Worm (Caenorhabditis elegans): Measurements from ENCODE around the gene Y53G8AM.6.

Gene Y53G8AM.6

ce11 chrIII:3279304-3279703 is 19.7 kb upstream of the Y53G8AM.6 start (continued):
- TF ChIP-seq lin-40 (tag; optimal IDR thresholded peaks at IDR 0.05): peak; percentile 88
- TF ChIP-seq T07F8.4 (tag; optimal IDR thresholded peaks at IDR 0.05): no peak
- TF ChIP-seq snpc-1.3 (tag; optimal IDR thresholded peaks at IDR 0.05; ENCODE audit: insufficient read depth): no peak
- peak; percentile 14 for TF ChIP-seq nhr-80 (tag; optimal IDR thresholded peaks at IDR 0.05)
- no peak for TF ChIP-seq nhr-179 (tag; optimal IDR thresholded peaks at IDR 0.05)
- TF ChIP-seq ekl-4 (GFP tag; IDR thresholded peaks at IDR 0.05): 0 out of 2 replicates have a peak, but pooled peaks have one; percentile 59
- TF ChIP-seq hlh-26 (GFP tag; conservative IDR thresholded peaks at IDR 0.05): no peak
- no peak for TF ChIP-seq F55B11.4 (tag; optimal IDR thresholded peaks at IDR 0.05; ENCODE audit: borderline replicate concordance, insufficient read depth)
- TF ChIP-seq somi-1 (GFP tag; optimal IDR thresholded peaks at IDR 0.05): peak; percentile 84
- TF ChIP-seq ZK185.1 (tag; optimal IDR thresholded peaks at IDR 0.05; ENCODE audit: poor library complexity, severe bottlenecking): no peak
- TF ChIP-seq D2030.7 (GFP tag; IDR thresholded peaks at IDR 0.05): no peak
- TF ChIP-seq ztf-26 (tag; optimal IDR thresholded peaks at IDR 0.05): peak; percentile 91
- no peak for TF ChIP-seq ztf-18 (tag; optimal IDR thresholded peaks at IDR 0.05)
- TF ChIP-seq mcd-1 (GFP tag; IDR thresholded peaks at IDR 0.05): peak; percentile 56
- peak in 1 of 3 experiments; percentile 56 for TF ChIP-seq lin-35 (GFP tag; optimal IDR thresholded peaks at IDR 0.05)
- no peak for TF ChIP-seq F23B12.7 (tag; optimal IDR thresholded peaks at IDR 0.05; ENCODE audit: insufficient read depth)

DNA sequence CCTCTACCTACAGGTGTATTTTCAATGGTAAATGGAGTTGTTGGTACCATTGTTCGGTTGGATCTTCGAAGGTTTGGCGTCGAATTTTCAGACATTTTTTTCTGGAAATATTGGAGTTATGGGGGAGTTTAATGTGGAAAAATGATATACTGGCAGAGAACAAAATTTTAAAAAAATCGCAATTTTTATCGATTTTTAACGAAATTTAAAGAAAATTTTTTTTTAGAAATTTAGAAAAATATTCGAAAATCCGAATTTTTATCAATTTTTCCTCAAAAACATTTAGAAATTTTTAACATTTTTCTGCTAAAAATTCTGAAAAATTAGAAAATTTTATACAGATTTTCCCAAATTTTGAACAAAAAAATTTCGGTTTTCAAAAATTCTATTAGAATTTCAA is 19.0 kb upstream of the Y53G8AM.6 start, which contains the start of gene Y53G8AM.8:
TSS of gene Y53G8AM.8 (minus strand) at position 101 of the 400 bp plus-strand sequence.
- no peak for TF ChIP-seq lag-1 (GFP tag; IDR thresholded peaks at IDR 0.05)
- TF ChIP-seq F55B11.4 (tag; optimal IDR thresholded peaks at IDR 0.05; ENCODE audit: borderline replicate concordance, insufficient read depth): no peak
- no peak for TF ChIP-seq madf-6 (GFP tag; IDR thresholded peaks at IDR 0.05)
- TF ChIP-seq zim-3 (tag; optimal IDR thresholded peaks at IDR 0.05): no peak
- no peak for TF ChIP-seq ekl-4 (GFP tag; IDR thresholded peaks at IDR 0.05)
- TF ChIP-seq rcor-1 (GFP tag; IDR thresholded peaks at IDR 0.05): no peak
- no peak for TF ChIP-seq snpc-4 (GFP tag; optimal IDR thresholded peaks at IDR 0.05)
- TF ChIP-seq snpc-4 (tag; optimal IDR thresholded peaks at IDR 0.05): no peak
- TF ChIP-seq gei-17 (GFP tag; optimal IDR thresholded peaks at IDR 0.05): no peak
- no peak for TF ChIP-seq tbx-9 (tag; optimal IDR thresholded peaks at IDR 0.05; ENCODE audit: borderline replicate concordance)
- no peak for TF ChIP-seq sea-2 (GFP tag; IDR thresholded peaks at IDR 0.05)
- TF ChIP-seq ceh-40 (GFP tag; IDR thresholded peaks at IDR 0.05): no peak
- no peak for TF ChIP-seq fkh-3 (tag; optimal IDR thresholded peaks at IDR 0.05)
- TF ChIP-seq egrh-3 (GFP tag; IDR thresholded peaks at IDR 0.05): no peak

DNA sequence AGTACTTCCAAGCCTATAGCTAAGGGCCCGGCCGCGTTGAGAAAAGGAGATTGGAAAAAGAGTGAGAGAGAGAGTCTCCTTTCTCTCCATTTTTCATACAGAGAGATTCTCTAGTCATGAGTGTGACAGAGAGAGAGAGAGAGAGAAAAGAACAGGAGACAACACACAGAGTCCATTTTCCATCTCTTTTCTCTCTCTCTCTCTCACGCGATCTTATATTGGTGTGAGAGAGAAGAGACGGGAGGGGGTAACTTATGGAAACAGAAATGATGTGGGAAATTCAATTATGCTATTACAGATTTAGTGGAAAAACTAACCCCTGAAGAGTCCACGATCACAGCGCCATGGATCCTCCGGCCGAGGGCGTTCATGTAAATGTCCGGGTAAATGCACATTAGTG is 13.6 kb upstream of the Y53G8AM.6 start:
- TF ChIP-seq let-526 (GFP tag; IDR thresholded peaks at IDR 0.05): no peak
- TF ChIP-seq Y95B8A.8 (GFP tag; IDR thresholded peaks at IDR 0.05): no peak
- TF ChIP-seq B0336.3 (GFP tag; IDR thresholded peaks at IDR 0.05): no peak
- TF ChIP-seq snpc-1.1 (tag; optimal IDR thresholded peaks at IDR 0.05; ENCODE audit: insufficient read depth): no peak
- TF ChIP-seq ceh-100 (GFP tag; IDR thresholded peaks at IDR 0.05): no peak
- no peak for TF ChIP-seq zim-3 (tag; optimal IDR thresholded peaks at IDR 0.05)
- no peak for TF ChIP-seq tbx-9 (tag; optimal IDR thresholded peaks at IDR 0.05; ENCODE audit: borderline replicate concordance)
- TF ChIP-seq Y79H2A.3 (GFP tag; conservative IDR thresholded peaks at IDR 0.05): no peak
- TF ChIP-seq aptf-3 (GFP tag; IDR thresholded peaks at IDR 0.05): no peak
- no peak for TF ChIP-seq cebp-1 (GFP tag; IDR thresholded peaks at IDR 0.05)
- peak; percentile 13 for TF ChIP-seq cebp-1 (tag; optimal IDR thresholded peaks at IDR 0.05)
- no peak for TF ChIP-seq sea-2 (GFP tag; IDR thresholded peaks at IDR 0.05)
- peak; percentile 23 for TF ChIP-seq attf-5 (GFP tag; optimal IDR thresholded peaks at IDR 0.05)
- no peak for TF ChIP-seq Y53G8AR.9 (GFP tag; conservative IDR thresholded peaks at IDR 0.05)
- TF ChIP-seq ZK185.1 (tag; optimal IDR thresholded peaks at IDR 0.05; ENCODE audit: poor library complexity, severe bottlenecking): no peak
- no peak for TF ChIP-seq T07F8.4 (tag; optimal IDR thresholded peaks at IDR 0.05)
- no peak for TF ChIP-seq F22D6.2 (tag; optimal IDR thresholded peaks at IDR 0.05)
- TF ChIP-seq mcd-1 (GFP tag; IDR thresholded peaks at IDR 0.05): no peak
- TF ChIP-seq F37B4.10 (GFP tag; IDR thresholded peaks at IDR 0.05): no peak
- no peak for TF ChIP-seq die-1 (tag; optimal IDR thresholded peaks at IDR 0.05)
- TF ChIP-seq madf-8 (GFP tag; conservative IDR thresholded peaks at IDR 0.05): no peak
- no peak for TF ChIP-seq xnd-1 (tag; optimal IDR thresholded peaks at IDR 0.05)
- no peak for TF ChIP-seq ets-4 (GFP tag; optimal IDR thresholded peaks at IDR 0.05)
- TF ChIP-seq snpc-1.3 (tag; optimal IDR thresholded peaks at IDR 0.05; ENCODE audit: insufficient read depth): no peak
- no peak for TF ChIP-seq somi-1 (GFP tag; optimal IDR thresholded peaks at IDR 0.05)
- no peak for TF ChIP-seq madf-6 (GFP tag; IDR thresholded peaks at IDR 0.05)
